Fruit fly (Drosophila melanogaster): ENCODE results near the gene CG34165.
"Not testable (repeated sequence)": the region's sequence is repeated elsewhere in the genome, so short reads cannot be mapped to it uniquely, and the experiment has no call there.

Gene CG34165

dm6 chr2L:14706194-14706593, 7.4 kb upstream of the CG34165 start (continued):
- TF ChIP-seq esn (GFP tag; optimal IDR thresholded peaks at IDR 0.05) = peak; percentile 72
- peak; percentile 11 for TF ChIP-seq CG10669 (GFP tag; optimal IDR thresholded peaks at IDR 0.05)
- peak; percentile 83 for TF ChIP-seq Hr39 (GFP tag; optimal IDR thresholded peaks at IDR 0.05)
- peak; percentile 14 for TF ChIP-seq CG11762 (GFP tag; optimal IDR thresholded peaks at IDR 0.05; ENCODE audit: insufficient read depth)
- peak; percentile 72 for TF ChIP-seq CG3919 (GFP tag; optimal IDR thresholded peaks at IDR 0.05)
- no peak for TF ChIP-seq CG4318 (GFP tag; optimal IDR thresholded peaks at IDR 0.05)
- peak; percentile 53 for TF ChIP-seq Hr4 (GFP tag; optimal IDR thresholded peaks at IDR 0.05)
- TF ChIP-seq Sox102F (GFP tag; optimal IDR thresholded peaks at IDR 0.05) = peak; percentile 14

- TF ChIP-seq dac (GFP tag; optimal IDR thresholded peaks at IDR 0.05) (no peak), Eip78C (GFP tag) (peak; percentile 17)
Observed at dm6 chr2L:14712245-14712644, 1.3 kb upstream of the CG34165 start, which contains the start of gene CG15282. CG15282 (plus strand) TSS chr2L:14712471.

dm6 chr2L:14730077-14730476, 16.5 kb downstream of the CG34165 start, which contains the start of gene CG42685:
CG42685 (minus strand) TSS chr2L:14730177.
- no peak for TF ChIP-seq dsx (GFP tag; optimal IDR thresholded peaks at IDR 0.05; ENCODE audit: poor library complexity, severe bottlenecking)
- TF ChIP-seq Sox102F (GFP tag; optimal IDR thresholded peaks at IDR 0.05) = no peak
- no peak for TF ChIP-seq Ets96B (tag; optimal IDR thresholded peaks at IDR 0.05)
- no peak for TF ChIP-seq Hr4 (GFP tag; optimal IDR thresholded peaks at IDR 0.05)
- no peak for TF ChIP-seq Met (GFP tag; optimal IDR thresholded peaks at IDR 0.05)
- no peak for TF ChIP-seq CG8119 (GFP tag; IDR thresholded peaks at IDR 0.05)
- no peak for TF ChIP-seq CG8632 (GFP tag; optimal IDR thresholded peaks at IDR 0.05)
- no peak for TF ChIP-seq CG11902 (GFP tag; optimal IDR thresholded peaks at IDR 0.05)
- TF ChIP-seq Smox (GFP tag; optimal IDR thresholded peaks at IDR 0.05) = no peak
- TF ChIP-seq acj6 (GFP tag; optimal IDR thresholded peaks at IDR 0.05) = no peak
- no peak for TF ChIP-seq CG31627 (GFP tag; optimal IDR thresholded peaks at IDR 0.05)
- no peak for TF ChIP-seq CG6854 (GFP tag; optimal IDR thresholded peaks at IDR 0.05)
- TF ChIP-seq CG7368 (GFP tag; optimal IDR thresholded peaks at IDR 0.05) = no peak
- no peak for TF ChIP-seq CG16779 (tag; optimal IDR thresholded peaks at IDR 0.05)
- TF ChIP-seq CG3919 (GFP tag; optimal IDR thresholded peaks at IDR 0.05) = no peak
- TF ChIP-seq fd59A (GFP tag; optimal IDR thresholded peaks at IDR 0.05) = no peak
- TF ChIP-seq Hr39 (GFP tag; optimal IDR thresholded peaks at IDR 0.05) = no peak
- no peak for TF ChIP-seq salr (GFP tag; optimal IDR thresholded peaks at IDR 0.05)

- not testable (repeated sequence) for TF ChIP-seq Hr38, Met, Hr39 (GFP tag; optimal IDR thresholded peaks at IDR 0.05)
Observed at dm6 chr2L:14735543-14735942, 22.0 kb downstream of the CG34165 start, which contains the start of gene CG31835. CG31835 (plus strand) TSS chr2L:14735843.

dm6 chr2L:14737669-14738068, 24.1 kb downstream of the CG34165 start, which contains the start of gene CG31775:
CG31775 (minus strand) TSS chr2L:14737769.
- not testable (repeated sequence) for TF ChIP-seq Hr38 (GFP tag; optimal IDR thresholded peaks at IDR 0.05); CG6854 (GFP tag; optimal IDR thresholded peaks at IDR 0.05); eg (GFP tag; IDR thresholded peaks at IDR 0.05)

- TF ChIP-seq fd85E, CG7368, Blimp-1 (GFP tag; optimal IDR thresholded peaks at IDR 0.05): not testable (repeated sequence)
Observed at dm6 chr2L:14739614-14740013, 26.1 kb downstream of the CG34165 start, which contains the start of gene CG42585. CG42585 (plus strand) TSS chr2L:14739914.

dm6 chr2L:14741740-14742139, 28.2 kb downstream of the CG34165 start, which contains the start of gene CG42586:
CG42586 (minus strand) TSS chr2L:14741840.
- TF ChIP-seq cyc, net, CG8319 (GFP tag; optimal IDR thresholded peaks at IDR 0.05): not testable (repeated sequence)
